ENCODE assay signal across 2 fruit fly cellular contexts in the genomic region with DNA sequence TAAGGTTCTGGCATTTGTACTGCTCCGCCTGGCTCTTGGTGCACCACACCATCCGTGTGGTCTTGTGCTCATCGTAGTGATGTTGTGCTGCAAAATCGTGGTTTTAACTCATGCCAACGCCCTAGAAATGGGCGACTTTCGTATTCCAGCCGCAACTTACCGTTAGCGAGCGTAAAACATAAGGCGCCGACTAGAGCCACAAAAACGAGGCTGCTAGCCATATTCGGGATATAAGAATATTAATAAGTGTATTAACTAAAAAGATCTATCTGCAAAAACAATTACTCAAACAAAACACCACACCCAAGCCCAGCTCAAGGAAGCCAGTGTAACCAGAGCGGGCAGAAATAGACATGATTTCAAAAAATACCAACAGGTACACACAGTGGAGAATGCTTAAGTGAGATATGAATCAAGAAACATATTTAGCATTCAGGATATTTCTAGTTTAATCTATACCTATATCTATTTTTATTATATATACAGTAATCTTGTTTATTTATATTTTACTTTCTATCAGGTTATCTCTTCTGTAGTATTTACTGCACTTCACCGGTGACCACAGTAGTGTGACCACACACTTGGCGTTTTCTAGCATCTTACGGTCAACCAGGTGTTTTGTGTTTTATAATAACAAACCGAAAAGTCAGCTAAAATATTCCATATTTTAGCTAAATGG.
TF ChIP-seq lines count a peak whose summit lies in the region.

TSS of gene Tsf2 (minus strand) at position 333 of the 679 bp plus-strand sequence.
TSS of gene CG34242 (plus strand) at position 605 of the 679 bp plus-strand sequence.

TF ChIP-seq in whole organism, embryonic, 481 proteins besides CTCF, POLR2A, EP300 and RAD21 (continued from another document and continues in another):
- TF ChIP-seq CG17361 (GFP tag; IDR thresholded peaks at IDR 0.05; lab: Robert Waterston, UW) (peak; percentile 94), Doc2 (GFP tag; IDR thresholded peaks at IDR 0.05; lab: Robert Waterston, UW) (peak; percentile 52; the same call in 1 of the 2 replicates), CG7372 (GFP tag; IDR thresholded peaks at IDR 0.05; lab: Robert Waterston, UW) (peak; percentile 61; the same call in 1 of the 2 replicates), Dip2 (GFP tag; IDR thresholded peaks at IDR 0.05; lab: Robert Waterston, UW) (no peak), CG4854 (GFP tag; optimal IDR thresholded peaks at IDR 0.05; lab: Kevin White, UChicago) (peak; percentile 18), kay (GFP tag; optimal IDR thresholded peaks at IDR 0.05; lab: Kevin White, UChicago) (peak; percentile 70), stwl (tag; optimal IDR thresholded peaks at IDR 0.05; lab: Kevin White, UChicago) (peak; percentile 58), Mrtf (GFP tag; IDR thresholded peaks at IDR 0.05; lab: Robert Waterston, UW) (peak; percentile 87; the same call in 2 of the 3 replicates), CG15479 (GFP tag; optimal IDR thresholded peaks at IDR 0.05; lab: Kevin White, UChicago) (no peak), disco-r (GFP tag; optimal IDR thresholded peaks at IDR 0.05; lab: Kevin White, UChicago) (no peak), CG9876 (GFP tag; optimal IDR thresholded peaks at IDR 0.05; lab: Kevin White, UChicago) (no peak), so (GFP tag; IDR thresholded peaks at IDR 0.05; lab: Robert Waterston, UW) (peak; percentile 48; the same call in 1 of the 3 replicates), CG14014 (GFP tag; IDR thresholded peaks at IDR 0.05; lab: Robert Waterston, UW) (peak; percentile 94), CG1024 (GFP tag; IDR thresholded peaks at IDR 0.05; lab: Robert Waterston, UW) (0 out of 2 replicates have a peak, but pooled peaks have one; percentile 12), CG17802 (tag; optimal IDR thresholded peaks at IDR 0.05; lab: Kevin White, UChicago) (peak; percentile 42), Nf-YC (tag; optimal IDR thresholded peaks at IDR 0.05; lab: Kevin White, UChicago) (peak; percentile 55), CG1647 (GFP tag; optimal IDR thresholded peaks at IDR 0.05; lab: Kevin White, UChicago) (peak; percentile 22), tna (GFP tag; IDR thresholded peaks at IDR 0.05; lab: Robert Waterston, UW; ENCODE audit: partially characterized antibody) (no peak), Trl (optimal IDR thresholded peaks at IDR 0.05; lab: Kevin White, UChicago) (no peak), Trl (GFP tag; optimal IDR thresholded peaks at IDR 0.05; lab: Kevin White, UChicago) (no peak), sug (tag; optimal IDR thresholded peaks at IDR 0.05; lab: Kevin White, UChicago) (peak; percentile 77), oc (tag; optimal IDR thresholded peaks at IDR 0.05; lab: Kevin White, UChicago) (no peak), sima (GFP tag; optimal IDR thresholded peaks at IDR 0.05; lab: Kevin White, UChicago) (no peak), CG11504 (tag; optimal IDR thresholded peaks at IDR 0.05; lab: Kevin White, UChicago) (peak; percentile 91), CG7357 (GFP tag; IDR thresholded peaks at IDR 0.05; lab: Robert Waterston, UW) (peak; percentile 91), hb (GFP tag; IDR thresholded peaks at IDR 0.05; lab: Robert Waterston, UW; ENCODE audit: partially characterized antibody) (no peak), CG4424 (GFP tag; optimal IDR thresholded peaks at IDR 0.05; lab: Kevin White, UChicago) (peak; percentile 69), CG7987 (GFP tag; optimal IDR thresholded peaks at IDR 0.05; lab: Kevin White, UChicago) (peak; percentile 59), CG13424 (tag; optimal IDR thresholded peaks at IDR 0.05; lab: Kevin White, UChicago) (peak; percentile 8), NC2β (GFP tag; optimal IDR thresholded peaks at IDR 0.05; lab: Kevin White, UChicago) (no peak), bigmax (GFP tag; optimal IDR thresholded peaks at IDR 0.05; lab: Kevin White, UChicago) (no peak), ems (GFP tag; optimal IDR thresholded peaks at IDR 0.05; lab: Kevin White, UChicago) (no peak), Nf-YA (GFP tag; IDR thresholded peaks at IDR 0.05; lab: Robert Waterston, UW) (peak; percentile 91), Kr (GFP tag; optimal IDR thresholded peaks at IDR 0.05; lab: Kevin White, UChicago) (no peak), CG42726 (GFP tag; IDR thresholded peaks at IDR 0.05; lab: Robert Waterston, UW; ENCODE audit: partially characterized antibody) (no peak), CG12219 (GFP tag; optimal IDR thresholded peaks at IDR 0.05; lab: Kevin White, UChicago) (no peak), slbo (GFP tag; IDR thresholded peaks at IDR 0.05; lab: Robert Waterston, UW) (peak; percentile 69), Mes4 (GFP tag; optimal IDR thresholded peaks at IDR 0.05; lab: Kevin White, UChicago) (no peak), Hr3 (GFP tag; optimal IDR thresholded peaks at IDR 0.05; lab: Kevin White, UChicago) (no peak), Atf6 (GFP tag; IDR thresholded peaks at IDR 0.05; lab: Robert Waterston, UW) (peak; percentile 92), CG15011 (GFP tag; optimal IDR thresholded peaks at IDR 0.05; lab: Kevin White, UChicago) (no peak), bab2 (GFP tag; optimal IDR thresholded peaks at IDR 0.05; lab: Kevin White, UChicago) (no peak), CG2678 (tag; optimal IDR thresholded peaks at IDR 0.05; lab: Kevin White, UChicago) (peak; percentile 93), dimm (GFP tag; IDR thresholded peaks at IDR 0.05; lab: Robert Waterston, UW) (peak; percentile 87), CG34422 (GFP tag; IDR thresholded peaks at IDR 0.05; lab: Robert Waterston, UW) (peak; percentile 92), HmgZ (tag; optimal IDR thresholded peaks at IDR 0.05; lab: Kevin White, UChicago) (peak; percentile 11), CG16813 (GFP tag; IDR thresholded peaks at IDR 0.05; lab: Robert Waterston, UW; ENCODE audit: partially characterized antibody) (no peak), lov (optimal IDR thresholded peaks at IDR 0.05; lab: Kevin White, UChicago) (no peak), lov (GFP tag; IDR thresholded peaks at IDR 0.05; lab: Robert Waterston, UW) (peak; percentile 74; the same call in 1 of the 3 replicates), klu (GFP tag; IDR thresholded peaks at IDR 0.05; lab: Robert Waterston, UW) (peak; percentile 83), CG3995 (GFP tag; optimal IDR thresholded peaks at IDR 0.05; lab: Kevin White, UChicago) (peak; percentile 61), Usf (GFP tag; optimal IDR thresholded peaks at IDR 0.05; lab: Kevin White, UChicago) (no peak), odd (GFP tag; optimal IDR thresholded peaks at IDR 0.05; lab: Kevin White, UChicago) (no peak), tll (GFP tag; optimal IDR thresholded peaks at IDR 0.05; lab: Kevin White, UChicago) (no peak), CG2712 (tag; optimal IDR thresholded peaks at IDR 0.05; lab: Kevin White, UChicago) (peak; percentile 89), HLH3B (GFP tag; IDR thresholded peaks at IDR 0.05; lab: Robert Waterston, UW) (peak; percentile 93), Xrp1 (GFP tag; IDR thresholded peaks at IDR 0.05; lab: Robert Waterston, UW) (peak; percentile 97), Max (GFP tag; optimal IDR thresholded peaks at IDR 0.05; lab: Kevin White, UChicago) (peak; percentile 70), Myb (GFP tag; optimal IDR thresholded peaks at IDR 0.05; lab: Kevin White, UChicago) (no peak), CG11398 (GFP tag; optimal IDR thresholded peaks at IDR 0.05; lab: Kevin White, UChicago) (no peak), CG1602 (GFP tag; optimal IDR thresholded peaks at IDR 0.05; lab: Kevin White, UChicago) (peak; percentile 3)

TF ChIP-seq in whole organism, prepupa, 60 proteins besides CTCF, POLR2A, EP300 and RAD21 (continued from another document):
- no peak for TF ChIP-seq Eip75B (GFP tag; optimal IDR thresholded peaks at IDR 0.05; lab: Kevin White, UChicago)
